Fruit fly (Drosophila melanogaster): Measurements from ENCODE around the gene CG11396.

CG11396 gene

DNA sequence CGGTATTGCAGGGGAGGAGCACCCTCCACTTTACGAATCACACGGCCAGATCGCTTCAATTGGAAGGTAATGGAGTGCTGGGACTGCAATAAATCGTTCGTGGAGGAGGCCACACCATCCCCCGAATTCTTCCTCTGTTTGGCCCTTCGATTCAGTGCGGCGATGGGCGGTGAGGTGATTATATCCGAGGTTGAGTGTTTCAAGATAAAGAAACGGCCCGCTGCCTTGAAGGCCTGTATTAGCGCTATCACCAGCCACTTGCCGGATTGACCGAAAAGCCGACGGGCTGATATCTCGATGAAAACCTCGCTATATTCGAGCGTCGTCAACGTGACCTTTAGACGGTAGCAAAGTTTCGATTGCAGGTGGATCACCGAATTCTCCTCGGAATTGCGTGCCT, 10.4 kb downstream of the CG11396 start:
- TF ChIP-seq CG8478 (optimal IDR thresholded peaks at IDR 0.05): no peak
- no peak for TF ChIP-seq EcR (GFP tag; optimal IDR thresholded peaks at IDR 0.05)
- TF ChIP-seq usp (GFP tag; optimal IDR thresholded peaks at IDR 0.05): no peak
- TF ChIP-seq Dll (optimal IDR thresholded peaks at IDR 0.05): no peak
- no peak for TF ChIP-seq pan (optimal IDR thresholded peaks at IDR 0.05)
- no peak for TF ChIP-seq psq (optimal IDR thresholded peaks at IDR 0.05)

dm6 chr3L:20772647-20773015, 15.3 kb downstream of the CG11396 start:
- TF ChIP-seq CG8478 (optimal IDR thresholded peaks at IDR 0.05) (no peak), pan (optimal IDR thresholded peaks at IDR 0.05) (no peak), usp (GFP tag; optimal IDR thresholded peaks at IDR 0.05) (no peak), Dll (optimal IDR thresholded peaks at IDR 0.05) (no peak), EcR (GFP tag; optimal IDR thresholded peaks at IDR 0.05) (no peak), psq (optimal IDR thresholded peaks at IDR 0.05) (no peak)

DNA sequence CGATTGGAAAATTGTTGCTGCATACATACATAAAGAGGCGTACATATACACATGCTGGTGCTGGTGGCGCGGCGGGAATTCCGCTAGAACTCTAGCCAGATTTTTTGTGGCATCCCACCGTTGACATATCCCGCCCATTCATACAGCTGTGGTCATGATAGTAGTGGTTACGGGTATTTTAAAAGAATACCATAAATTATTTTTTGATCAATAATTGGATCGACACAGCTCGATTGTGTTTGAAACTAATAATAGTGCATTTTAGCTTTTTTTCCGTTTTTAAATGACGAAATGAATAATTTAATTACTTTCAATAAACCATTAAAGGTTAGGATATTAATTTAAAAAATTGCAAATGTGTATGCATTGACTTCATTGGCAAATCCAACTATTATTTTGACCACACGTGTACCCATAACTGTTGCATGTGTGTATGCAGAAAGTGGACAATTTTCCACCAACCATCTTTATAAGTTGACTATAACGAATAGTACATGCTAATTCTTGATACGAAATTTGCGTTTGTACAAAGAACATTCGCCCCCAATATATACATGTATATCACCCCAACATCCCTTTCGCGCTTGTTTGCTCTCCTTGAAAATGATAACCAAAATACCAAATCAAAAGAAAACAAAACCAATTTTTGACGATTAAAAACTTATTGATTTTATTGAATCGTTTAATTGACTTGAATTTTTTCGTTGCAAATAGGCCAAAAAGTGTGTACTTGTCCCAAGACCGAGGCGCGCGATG, 15.9 kb downstream of the CG11396 start:
- no peak for TF ChIP-seq psq (optimal IDR thresholded peaks at IDR 0.05)
- no peak for TF ChIP-seq pan (optimal IDR thresholded peaks at IDR 0.05)
- TF ChIP-seq Dll (optimal IDR thresholded peaks at IDR 0.05): no peak
- TF ChIP-seq CG8478 (optimal IDR thresholded peaks at IDR 0.05): no peak
- TF ChIP-seq EcR (GFP tag; optimal IDR thresholded peaks at IDR 0.05): no peak

- no peak for TF ChIP-seq pan (optimal IDR thresholded peaks at IDR 0.05)
- TF ChIP-seq CG8478 (optimal IDR thresholded peaks at IDR 0.05): no peak
- no peak for TF ChIP-seq psq (optimal IDR thresholded peaks at IDR 0.05)
- TF ChIP-seq Dll (optimal IDR thresholded peaks at IDR 0.05): no peak
These were observed 16.7 kb downstream of the CG11396 start, which contains the start of the genes CG4042 and Pitslre for dm6 chr3L:20771001-20771890. TSS of gene CG4042 (minus strand) at chr3L:20771507. TSS of gene Pitslre (plus strand) at chr3L:20771528.

dm6 chr3L:20769350-20769749, 18.6 kb downstream of the CG11396 start, which contains the start of the genes CG4074 and CG4186:
TSS of gene CG4074 (minus strand) at chr3L:20769500.
TSS of gene CG4186 (plus strand) at chr3L:20769586.
- TF ChIP-seq Dll (optimal IDR thresholded peaks at IDR 0.05) (no peak), psq (optimal IDR thresholded peaks at IDR 0.05) (no peak)

- no peak for TF ChIP-seq psq (optimal IDR thresholded peaks at IDR 0.05)
- TF ChIP-seq pan (optimal IDR thresholded peaks at IDR 0.05): no peak
- no peak for TF ChIP-seq EcR (GFP tag; optimal IDR thresholded peaks at IDR 0.05)
- no peak for TF ChIP-seq Dll (optimal IDR thresholded peaks at IDR 0.05)
- no peak for TF ChIP-seq usp (GFP tag; optimal IDR thresholded peaks at IDR 0.05)
- no peak for TF ChIP-seq CG8478 (optimal IDR thresholded peaks at IDR 0.05)
These were observed 20.7 kb downstream of the CG11396 start for dm6 chr3L:20767227-20767626.

dm6 chr3L:20761482-20761881, 26.5 kb downstream of the CG11396 start:
- TF ChIP-seq pan (optimal IDR thresholded peaks at IDR 0.05) (no peak), CG8478 (optimal IDR thresholded peaks at IDR 0.05) (no peak), psq (optimal IDR thresholded peaks at IDR 0.05) (no peak), Dll (optimal IDR thresholded peaks at IDR 0.05) (no peak)

DNA sequence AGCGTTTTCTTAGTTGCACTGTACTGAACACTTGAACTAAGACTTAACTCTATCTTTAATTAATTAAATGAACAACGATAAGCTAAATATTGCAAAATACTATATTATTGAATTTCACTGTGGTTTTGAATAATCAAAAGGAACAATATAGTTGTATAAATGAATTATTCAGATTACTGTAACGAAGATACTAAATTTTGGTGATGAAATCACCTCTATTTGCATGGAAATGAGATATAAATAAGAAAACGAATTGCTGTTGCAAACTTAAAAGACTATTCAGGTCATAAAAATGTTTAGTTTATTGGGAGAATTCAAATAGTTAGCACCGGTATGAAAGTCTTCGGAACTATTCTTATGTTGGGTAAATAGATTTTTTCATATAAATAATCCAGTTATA, 29.4 kb downstream of the CG11396 start, which contains the start of gene CG43251:
TSS of gene CG43251 (plus strand) at position 301 of the 400 bp plus-strand sequence.
- TF ChIP-seq Dll (optimal IDR thresholded peaks at IDR 0.05) (no peak), psq (optimal IDR thresholded peaks at IDR 0.05) (no peak), pan (optimal IDR thresholded peaks at IDR 0.05) (no peak), EcR (GFP tag; optimal IDR thresholded peaks at IDR 0.05) (no peak), CG8478 (optimal IDR thresholded peaks at IDR 0.05) (no peak), usp (GFP tag; optimal IDR thresholded peaks at IDR 0.05) (no peak)

- TF ChIP-seq EcR (GFP tag; optimal IDR thresholded peaks at IDR 0.05) (no peak), usp (GFP tag; optimal IDR thresholded peaks at IDR 0.05) (no peak), CG8478 (optimal IDR thresholded peaks at IDR 0.05) (no peak), Dll (optimal IDR thresholded peaks at IDR 0.05) (no peak), pan (optimal IDR thresholded peaks at IDR 0.05) (no peak), psq (optimal IDR thresholded peaks at IDR 0.05) (no peak)
These were observed 32.4 kb downstream of the CG11396 start, which contains the start of gene CG33912 for dm6 chr3L:20755585-20755984. TSS of gene CG33912 (minus strand) at chr3L:20755685.

DNA sequence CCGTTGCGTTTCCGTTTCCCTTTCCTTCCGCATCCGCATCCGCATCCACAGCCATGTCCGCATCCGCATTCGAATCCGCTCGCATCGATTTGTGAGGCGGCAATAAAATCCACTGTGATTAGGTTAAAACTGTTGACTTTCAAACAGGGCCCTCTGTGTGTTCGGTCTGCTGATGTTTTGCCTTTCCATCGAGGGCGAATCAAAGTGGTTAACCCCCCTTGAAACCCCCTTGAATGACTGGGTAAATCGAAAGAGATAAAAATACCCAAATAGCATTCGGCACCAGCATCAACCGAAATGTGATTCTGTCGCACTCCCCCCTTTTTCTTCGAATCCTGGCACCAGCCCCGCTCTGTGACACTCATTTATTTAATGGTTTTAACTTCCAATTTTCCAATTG, 35.0 kb downstream of the CG11396 start:
- TF ChIP-seq usp (GFP tag; optimal IDR thresholded peaks at IDR 0.05): no peak
- no peak for TF ChIP-seq pan (optimal IDR thresholded peaks at IDR 0.05)
- TF ChIP-seq psq (optimal IDR thresholded peaks at IDR 0.05): no peak
- no peak for TF ChIP-seq CG8478 (optimal IDR thresholded peaks at IDR 0.05)
- no peak for TF ChIP-seq Dll (optimal IDR thresholded peaks at IDR 0.05)

- TF ChIP-seq Dll (optimal IDR thresholded peaks at IDR 0.05) (no peak), pan (optimal IDR thresholded peaks at IDR 0.05) (no peak), usp (GFP tag; optimal IDR thresholded peaks at IDR 0.05) (no peak), psq (optimal IDR thresholded peaks at IDR 0.05) (no peak), CG8478 (optimal IDR thresholded peaks at IDR 0.05) (no peak), EcR (GFP tag; optimal IDR thresholded peaks at IDR 0.05) (no peak)
These were observed 37.5 kb downstream of the CG11396 start for dm6 chr3L:20750391-20750790.

dm6 chr3L:20748577-20748976, 39.4 kb downstream of the CG11396 start:
- TF ChIP-seq CG8478 (optimal IDR thresholded peaks at IDR 0.05) (no peak), pan (optimal IDR thresholded peaks at IDR 0.05) (no peak), EcR (GFP tag; optimal IDR thresholded peaks at IDR 0.05) (no peak), Dll (optimal IDR thresholded peaks at IDR 0.05) (no peak), psq (optimal IDR thresholded peaks at IDR 0.05) (no peak), usp (GFP tag; optimal IDR thresholded peaks at IDR 0.05) (no peak)

Data from whole organism.